Worm (Caenorhabditis elegans) whole organism, late embryonic: Measurements from ENCODE around the gene C16H3.3.

ENCODE experiments used
- C08G9.2 ChIP-seq: sonication (generic microtip); optimal IDR thresholded peaks from 2 replicates; lab custom pipeline; 2016; ENCODE audit warnings: mild to moderate bottlenecking, missing genetic modification characterization, moderate library complexity, missing compliant biosample characterization
- C38D4.7 ChIP-seq: fragments of 200-800 bp; sonication (Bioruptor generic); optimal IDR thresholded peaks from 2 replicates; lab custom pipeline; 2018; ENCODE audit warnings: mild to moderate bottlenecking, missing genetic modification characterization, moderate library complexity, missing compliant biosample characterization
- F13H6.1 ChIP-seq: sonication (generic microtip); optimal IDR thresholded peaks from 2 replicates; lab custom pipeline; 2016; ENCODE audit warnings: missing genetic modification characterization, missing compliant biosample characterization
- K02D7.2 ChIP-seq: sonication (generic microtip); optimal IDR thresholded peaks from 2 replicates; lab custom pipeline; 2017; ENCODE audit warnings: mild to moderate bottlenecking, missing genetic modification characterization, missing compliant biosample characterization
- K09A11.1 ChIP-seq: sonication (generic microtip); optimal IDR thresholded peaks from 2 replicates; lab custom pipeline; 2017; ENCODE audit warnings: antibody characterized with exemption, mild to moderate bottlenecking, missing genetic modification characterization, missing compliant biosample characterization; ENCODE audit not compliant: insufficient read depth
- T23F11.4 ChIP-seq: fragments of 200-800 bp; sonication (Bioruptor generic); optimal IDR thresholded peaks from 2 replicates; lab custom pipeline; 2018; ENCODE audit warnings: mild to moderate bottlenecking, missing genetic modification characterization, missing compliant biosample characterization
- ahr-1 ChIP-seq: sonication (generic microtip); optimal IDR thresholded peaks from 2 replicates; lab custom pipeline; 2016; ENCODE audit warnings: missing genetic modification characterization, missing compliant biosample characterization
- ceh-18 ChIP-seq: sonication (generic microtip); optimal IDR thresholded peaks from 2 replicates; lab custom pipeline; 2016; ENCODE audit warnings: missing genetic modification characterization, missing compliant biosample characterization
- ceh-24 ChIP-seq: sonication (generic microtip); optimal IDR thresholded peaks from 2 replicates; lab custom pipeline; 2016; ENCODE audit warnings: mild to moderate bottlenecking, missing genetic modification characterization, missing compliant biosample characterization
- ceh-30 ChIP-seq: fragments of 150-350 bp; optimal IDR thresholded peaks from 2 replicates; lab custom pipeline; 2014; ENCODE audit warnings: missing biosample characterization, missing genetic modification characterization
- ceh-34 ChIP-seq: sonication (generic microtip); optimal IDR thresholded peaks from 2 replicates; lab custom pipeline; 2016; ENCODE audit warnings: mild to moderate bottlenecking, missing genetic modification characterization, missing compliant biosample characterization
- ceh-45 ChIP-seq: fragments of 200-800 bp; sonication (Bioruptor generic); IDR thresholded peaks from 2 replicates; pipeline ENCODE4 v1.3.6; 2022; ENCODE audit warnings: missing genetic modification reagents, missing genetic modification characterization, missing compliant biosample characterization
- ceh-9 ChIP-seq: sonication (generic microtip); optimal IDR thresholded peaks from 2 replicates; lab custom pipeline; 2016; ENCODE audit warnings: mild to moderate bottlenecking, missing genetic modification characterization, inconsistent platforms, missing compliant biosample characterization
- dmd-4 ChIP-seq: sonication (generic microtip); optimal IDR thresholded peaks from 2 replicates; lab custom pipeline; 2016; ENCODE audit warnings: borderline replicate concordance, missing genetic modification characterization, missing compliant biosample characterization
- elt-2 ChIP-seq: sonication (generic microtip); optimal IDR thresholded peaks from 2 replicates; lab custom pipeline; 2016; ENCODE audit warnings: missing genetic modification reagents, missing genetic modification characterization, missing compliant biosample characterization
- elt-4 ChIP-seq: sonication (generic microtip); optimal IDR thresholded peaks from 2 replicates; lab custom pipeline; 2016; ENCODE audit warnings: missing genetic modification characterization, missing compliant biosample characterization
- ets-4 ChIP-seq: sonication (generic microtip); optimal IDR thresholded peaks from 2 replicates; lab custom pipeline; 2016; ENCODE audit warnings: missing genetic modification characterization, missing compliant biosample characterization
- fax-1 ChIP-seq: sonication (generic microtip); optimal IDR thresholded peaks from 2 replicates; lab custom pipeline; 2016; ENCODE audit warnings: missing genotype, missing genetic modification characterization, missing compliant biosample characterization
- fkh-10 ChIP-seq: fragments of 150-350 bp; optimal IDR thresholded peaks from 2 replicates; lab custom pipeline; 2014; ENCODE audit warnings: missing biosample characterization, missing genetic modification reagents, missing genetic modification characterization
- gmeb-2 ChIP-seq: sonication (generic microtip); optimal IDR thresholded peaks from 2 replicates; lab custom pipeline; 2016; ENCODE audit warnings: missing genetic modification characterization, inconsistent platforms, missing compliant biosample characterization
- hlh-13 ChIP-seq: fragments of 200-800 bp; sonication (Bioruptor generic); optimal IDR thresholded peaks from 2 replicates; lab custom pipeline; 2018; ENCODE audit warnings: mild to moderate bottlenecking, missing genetic modification characterization, missing compliant biosample characterization
- hlh-8 ChIP-seq: sonication (generic microtip); optimal IDR thresholded peaks from 2 replicates; lab custom pipeline; 2016; ENCODE audit warnings: missing genotype, missing genetic modification characterization, missing compliant biosample characterization
- lim-6 ChIP-seq: sonication (generic microtip); optimal IDR thresholded peaks from 2 replicates; lab custom pipeline; 2016; ENCODE audit warnings: missing genetic modification characterization, missing compliant biosample characterization
- lin-11 ChIP-seq: fragments of 200-800 bp; sonication (Bioruptor generic); optimal IDR thresholded peaks from 2 replicates; lab custom pipeline; 2018; ENCODE audit warnings: mild to moderate bottlenecking, missing genetic modification characterization, missing compliant biosample characterization
- madf-2 ChIP-seq: sonication (generic microtip); optimal IDR thresholded peaks from 2 replicates; lab custom pipeline; 2017; ENCODE audit warnings: missing genetic modification characterization, missing compliant biosample characterization
- mec-3 ChIP-seq: sonication (generic microtip); optimal IDR thresholded peaks from 2 replicates; lab custom pipeline; 2016; ENCODE audit warnings: borderline replicate concordance, missing genetic modification characterization, missing compliant biosample characterization
- nhr-11 ChIP-seq: fragments of 150-350 bp; optimal IDR thresholded peaks from 2 replicates; lab custom pipeline; 2014; ENCODE audit warnings: missing biosample characterization, missing genetic modification characterization
- nhr-232 ChIP-seq: sonication (generic microtip); optimal IDR thresholded peaks from 2 replicates; lab custom pipeline; 2016; ENCODE audit warnings: missing genetic modification characterization, missing compliant biosample characterization
- npax-4 ChIP-seq: sonication (generic microtip); optimal IDR thresholded peaks from 2 replicates; lab custom pipeline; 2016; ENCODE audit warnings: missing genetic modification characterization, missing compliant biosample characterization
- odd-2 ChIP-seq: sonication (generic microtip); optimal IDR thresholded peaks from 2 replicates; lab custom pipeline; 2017; ENCODE audit warnings: antibody characterized with exemption, mild to moderate bottlenecking, missing genetic modification characterization, missing compliant biosample characterization
- pag-3 ChIP-seq: sonication (generic microtip); optimal IDR thresholded peaks from 2 replicates; lab custom pipeline; 2016; ENCODE audit warnings: missing compliant biosample characterization, missing genetic modification characterization, borderline replicate concordance
- pax-1 ChIP-seq: fragments of 150-350 bp; optimal IDR thresholded peaks from 2 replicates; lab custom pipeline; 2014; ENCODE audit warnings: missing biosample characterization, missing genetic modification characterization
- pha-2 ChIP-seq: sonication (generic microtip); optimal IDR thresholded peaks from 2 replicates; lab custom pipeline; 2017; ENCODE audit warnings: mild to moderate bottlenecking, missing genetic modification characterization, missing compliant biosample characterization
- ref-2 ChIP-seq: sonication (generic microtip); optimal IDR thresholded peaks from 2 replicates; lab custom pipeline; 2016; ENCODE audit warnings: missing genetic modification characterization, missing compliant biosample characterization
- sdc-2 ChIP-seq: sonication (generic microtip); optimal IDR thresholded peaks from 2 replicates; lab custom pipeline; 2016; ENCODE audit warnings: missing genotype, missing genetic modification characterization, missing compliant biosample characterization
- sox-2 ChIP-seq: fragments of 200-800 bp; sonication (Bioruptor generic); IDR thresholded peaks from 2 replicates; pipeline ENCODE4 v1.3.6; 2022; ENCODE audit warnings: missing genetic modification reagents, missing genetic modification characterization, missing compliant biosample characterization
- sox-4 ChIP-seq: sonication (generic microtip); optimal IDR thresholded peaks from 2 replicates; lab custom pipeline; 2017; ENCODE audit warnings: mild to moderate bottlenecking, missing genetic modification characterization, inconsistent platforms, missing compliant biosample characterization
- syd-9 ChIP-seq: sonication (generic microtip); optimal IDR thresholded peaks from 2 replicates; lab custom pipeline; 2016; ENCODE audit warnings: mild to moderate bottlenecking, missing genetic modification characterization, moderate library complexity, missing compliant biosample characterization
- tbx-2 ChIP-seq: sonication (generic microtip); optimal IDR thresholded peaks from 2 replicates; lab custom pipeline; 2016; ENCODE audit warnings: missing genetic modification characterization, missing compliant biosample characterization
- tbx-7 ChIP-seq: sonication (generic microtip); optimal IDR thresholded peaks from 2 replicates; lab custom pipeline; 2016; ENCODE audit warnings: missing genotype, missing genetic modification characterization, missing compliant biosample characterization
- unc-55 ChIP-seq: sonication (generic microtip); optimal IDR thresholded peaks from 2 replicates; lab custom pipeline; 2017; ENCODE audit warnings: missing biosample characterization, missing genetic modification reagents, missing genetic modification characterization
- unc-86 ChIP-seq: sonication (generic microtip); optimal IDR thresholded peaks from 2 replicates; lab custom pipeline; 2016; ENCODE audit warnings: missing genetic modification characterization, missing compliant biosample characterization
- zip-5 ChIP-seq: sonication (generic microtip); optimal IDR thresholded peaks from 2 replicates; lab custom pipeline; 2016; ENCODE audit warnings: missing genetic modification characterization, missing compliant biosample characterization
- ztf-16 ChIP-seq: sonication (generic microtip); optimal IDR thresholded peaks from 2 replicates; lab custom pipeline; 2017; ENCODE audit warnings: missing genetic modification characterization, missing compliant biosample characterization

Gene C16H3.3

ce11 chrX:17614245-17614644, 4.4 kb upstream of the C16H3.3 start, which contains the start of gene ncs-7:
TSS of gene ncs-7 (plus strand) at chrX:17614545.
- TF ChIP-seq elt-2 (tag; lab: Kevin White, UChicago) (no peak), elt-4 (tag; lab: Kevin White, UChicago) (no peak), odd-2 (no peak), pag-3 (tag; lab: Kevin White, UChicago) (no peak), nhr-11 (tag; lab: Kevin White, UChicago) (no peak)

ce11 chrX:17613024-17613423, 3.2 kb upstream of the C16H3.3 start:
- TF ChIP-seq sdc-2 (tag; lab: Kevin White, UChicago) (no peak), C08G9.2 (no peak), T23F11.4 (GFP tag; lab: Kevin White, UChicago) (no peak), unc-55 (GFP tag; lab: Kevin White, UChicago) (no peak), C38D4.7 (no peak), ets-4 (tag; lab: Kevin White, UChicago) (no peak), elt-2 (tag; lab: Kevin White, UChicago) (no peak), K02D7.2 (tag; lab: Kevin White, UChicago) (no peak), pag-3 (tag; lab: Kevin White, UChicago) (no peak), ceh-24 (tag; lab: Kevin White, UChicago) (no peak), pax-1 (tag; lab: Kevin White, UChicago) (no peak), ref-2 (tag; lab: Kevin White, UChicago) (no peak), hlh-8 (tag; lab: Kevin White, UChicago) (no peak), lim-6 (tag; lab: Kevin White, UChicago) (no peak), tbx-7 (tag; lab: Kevin White, UChicago) (no peak), ceh-30 (tag; lab: Kevin White, UChicago) (no peak), mec-3 (tag; lab: Kevin White, UChicago) (no peak), madf-2 (tag; lab: Kevin White, UChicago) (no peak), ceh-9 (tag; lab: Kevin White, UChicago) (no peak)

- TF ChIP-seq ets-4 (tag; lab: Kevin White, UChicago): no peak
- TF ChIP-seq T23F11.4 (GFP tag; lab: Kevin White, UChicago): no peak
- no peak for TF ChIP-seq zip-5
- peak; percentile 20; the same call in 1 of the 2 replicates for TF ChIP-seq sox-2
- peak; percentile 11 for TF ChIP-seq lin-11
- no peak for TF ChIP-seq fax-1
- no peak for TF ChIP-seq F13H6.1
- TF ChIP-seq hlh-8 (tag; lab: Kevin White, UChicago): no peak
- TF ChIP-seq ceh-9 (tag; lab: Kevin White, UChicago): no peak
- TF ChIP-seq unc-55 (GFP tag; lab: Kevin White, UChicago): no peak
- no peak for TF ChIP-seq sox-4 (tag; lab: Kevin White, UChicago)
- no peak for TF ChIP-seq fkh-10
- no peak for TF ChIP-seq ceh-34 (tag; lab: Kevin White, UChicago)
- no peak for TF ChIP-seq ref-2 (tag; lab: Kevin White, UChicago)
- no peak for TF ChIP-seq pha-2 (tag; lab: Kevin White, UChicago)
Measured at ce11 chrX:17611180-17611579, 1.3 kb upstream of the C16H3.3 start.

- TF ChIP-seq nhr-232 (tag; lab: Kevin White, UChicago) (no peak), ets-4 (tag; lab: Kevin White, UChicago) (no peak), unc-55 (GFP tag; lab: Kevin White, UChicago) (no peak), ceh-24 (tag; lab: Kevin White, UChicago) (no peak), hlh-13 (GFP tag; lab: Kevin White, UChicago) (no peak), ahr-1 (no peak), K02D7.2 (tag; lab: Kevin White, UChicago) (no peak), ztf-16 (peak; percentile 8), unc-86 (no peak), pag-3 (tag; lab: Kevin White, UChicago) (no peak), ref-2 (tag; lab: Kevin White, UChicago) (peak; percentile 39), K09A11.1 (tag; lab: Kevin White, UChicago) (peak; percentile 34), ceh-9 (tag; lab: Kevin White, UChicago) (no peak), ceh-45 (GFP tag; lab: Robert Waterston, UW) (no peak), elt-4 (tag; lab: Kevin White, UChicago) (no peak), syd-9 (tag; lab: Kevin White, UChicago) (no peak), lim-6 (tag; lab: Kevin White, UChicago) (no peak), npax-4 (tag; lab: Kevin White, UChicago) (no peak), tbx-2 (tag; lab: Kevin White, UChicago) (peak; percentile 63), dmd-4 (tag; lab: Kevin White, UChicago) (no peak), lin-11 (peak; percentile 2), gmeb-2 (tag; lab: Kevin White, UChicago) (no peak), ceh-18 (tag; lab: Kevin White, UChicago) (peak; percentile 23), odd-2 (no peak), T23F11.4 (GFP tag; lab: Kevin White, UChicago) (no peak), elt-2 (tag; lab: Kevin White, UChicago) (no peak)
Measured at ce11 chrX:17610406-17610981, 646 bp upstream of the C16H3.3 start.
